Fruit fly (Drosophila melanogaster) S2 (cell line): ENCODE data around the gene CG2147.

Experiments
- CG8478 ChIP-seq: fragments of >200 bp; optimal IDR thresholded peaks from 2 replicates; lab custom pipeline; 2018
- CTCF ChIP-seq, 2 experiments: fragments of >200 bp; optimal IDR thresholded peaks; 2 replicates each; lab custom pipeline; 2018

dm6 chrX:8285052-8285451 lies 44.6 kb downstream of the CG2147 start:
- no peak for TF ChIP-seq CG8478 (lab: Kevin White, UChicago)
- TF ChIP-seq CTCF (optimal IDR thresholded peaks at IDR 0.05; lab: Kevin White, UChicago), result no peak
